Fruit fly (Drosophila melanogaster): ENCODE data around the gene CG33500.

Gene CG33500

dm6 chr3L:11523286-11523685, 14.8 kb downstream of the CG33500 start (continued):
- TF ChIP-seq Doc2 (GFP tag; IDR thresholded peaks at IDR 0.05) = no peak
- no peak for TF ChIP-seq Ets65A (GFP tag)
- peak; percentile 55; the same call in 1 of the 3 replicates for TF ChIP-seq so (GFP tag; IDR thresholded peaks at IDR 0.05)
- TF ChIP-seq CG4707 (GFP tag; optimal IDR thresholded peaks at IDR 0.05) = no peak
- TF ChIP-seq lov (optimal IDR thresholded peaks at IDR 0.05) = no peak
- TF ChIP-seq lov (GFP tag; IDR thresholded peaks at IDR 0.05) = no peak
- TF ChIP-seq Dp (GFP tag; optimal IDR thresholded peaks at IDR 0.05) = peak; percentile 19
- TF ChIP-seq CG11093 (GFP tag; IDR thresholded peaks at IDR 0.05) = no peak
- peak; percentile 40; the same call in 1 of the 3 replicates for TF ChIP-seq HLH4C (GFP tag; IDR thresholded peaks at IDR 0.05; ENCODE audit: partially characterized antibody)
- TF ChIP-seq Scr (GFP tag; IDR thresholded peaks at IDR 0.05; ENCODE audit: partially characterized antibody) = 0 out of 2 replicates have a peak, but pooled peaks have one; percentile 33
- no peak for TF ChIP-seq GATAe (GFP tag; conservative IDR thresholded peaks at IDR 0.05)
- peak; percentile 36 for TF ChIP-seq pita (GFP tag; optimal IDR thresholded peaks at IDR 0.05)
- TF ChIP-seq schlank (tag; optimal IDR thresholded peaks at IDR 0.05) = no peak
- no peak for TF ChIP-seq kni (GFP tag; optimal IDR thresholded peaks at IDR 0.05)
- TF ChIP-seq Med (GFP tag) = peak; percentile 61
- TF ChIP-seq prd (optimal IDR thresholded peaks at IDR 0.05) = no peak
- TF ChIP-seq prd (GFP tag; IDR thresholded peaks at IDR 0.05) = no peak
- no peak for TF ChIP-seq CG4854 (GFP tag; optimal IDR thresholded peaks at IDR 0.05)
- TF ChIP-seq gfzf (GFP tag; optimal IDR thresholded peaks at IDR 0.05) = no peak
- TF ChIP-seq trem (tag; optimal IDR thresholded peaks at IDR 0.05) = no peak
- TF ChIP-seq CG10431 (GFP tag; optimal IDR thresholded peaks at IDR 0.05) = no peak
- peak; percentile 80 for TF ChIP-seq CTCF (GFP tag; optimal IDR thresholded peaks at IDR 0.05)
- TF ChIP-seq vvl (GFP tag; IDR thresholded peaks at IDR 0.05) = peak; percentile 28; the same call in 1 of the 2 replicates
- TF ChIP-seq Lhr (GFP tag; optimal IDR thresholded peaks at IDR 0.05) = peak; percentile 22
- TF ChIP-seq stwl (tag; optimal IDR thresholded peaks at IDR 0.05) = peak; percentile 60
- TF ChIP-seq unc-4 (GFP tag; IDR thresholded peaks at IDR 0.05; ENCODE audit: partially characterized antibody) = no peak
- peak; percentile 78 for TF ChIP-seq Bgb (GFP tag; IDR thresholded peaks at IDR 0.05; ENCODE audit: partially characterized antibody)
- TF ChIP-seq Dad (GFP tag; optimal IDR thresholded peaks at IDR 0.05) = no peak
- peak in 1 of 3 experiments; percentile 22 for TF ChIP-seq Stat92E (GFP tag; optimal IDR thresholded peaks at IDR 0.05)
- no peak for TF ChIP-seq row (GFP tag; IDR thresholded peaks at IDR 0.05)
- peak; percentile 74 for TF ChIP-seq HmgZ (tag; optimal IDR thresholded peaks at IDR 0.05)
- peak; percentile 10 for TF ChIP-seq sd (tag; optimal IDR thresholded peaks at IDR 0.05)
- peak; percentile 12 for TF ChIP-seq Hmr (GFP tag; optimal IDR thresholded peaks at IDR 0.05)
- TF ChIP-seq CG13894 (tag; optimal IDR thresholded peaks at IDR 0.05) = no peak
- TF ChIP-seq CG15514 (GFP tag; optimal IDR thresholded peaks at IDR 0.05) = peak; percentile 98
- no peak for TF ChIP-seq CG18619 (GFP tag; optimal IDR thresholded peaks at IDR 0.05)
- TF ChIP-seq bbx (GFP tag; IDR thresholded peaks at IDR 0.05; ENCODE audit: partially characterized antibody) = peak; percentile 71
- TF ChIP-seq Vsx1 (GFP tag; optimal IDR thresholded peaks at IDR 0.05) = no peak
- TF ChIP-seq cas (GFP tag; IDR thresholded peaks at IDR 0.05) = no peak
- no peak for TF ChIP-seq dpn (GFP tag; optimal IDR thresholded peaks at IDR 0.05)
- TF ChIP-seq CHES-1-like (GFP tag; optimal IDR thresholded peaks at IDR 0.05) = no peak
- peak; percentile 38; the same call in 1 of the 3 replicates for TF ChIP-seq knrl (GFP tag; IDR thresholded peaks at IDR 0.05; ENCODE audit: partially characterized antibody)
- TF ChIP-seq CG3847 (GFP tag; IDR thresholded peaks at IDR 0.05) = no peak
- peak; percentile 49 for TF ChIP-seq zf30C (GFP tag; optimal IDR thresholded peaks at IDR 0.05)

Measured in whole organism, embryonic.